Worm (Caenorhabditis elegans) whole organism, early embryonic: ENCODE measurements around the gene Y38E10A.8.

Experiments
- B0310.2 ChIP-seq: sonication (generic microtip); optimal IDR thresholded peaks from 2 replicates; lab custom pipeline; 2016; ENCODE audit warnings: mild to moderate bottlenecking, missing genetic modification characterization, missing compliant biosample characterization
- F13C5.2 ChIP-seq: sonication (generic microtip); optimal IDR thresholded peaks from 2 replicates; lab custom pipeline; 2017; ENCODE audit warnings: mild to moderate bottlenecking, missing genetic modification characterization, inconsistent platforms, missing compliant biosample characterization
- aly-1 ChIP-seq: sonication (generic microtip); optimal IDR thresholded peaks from 2 replicates; lab custom pipeline; 2016; ENCODE audit warnings: missing genetic modification characterization, missing compliant biosample characterization
- ama-1 ChIP-seq: fragments of 150-350 bp; optimal IDR thresholded peaks from 2 replicates; lab custom pipeline; 2014
- ceh-13 ChIP-seq: fragments of 200-800 bp; sonication (Bioruptor generic); optimal IDR thresholded peaks from 2 replicates; lab custom pipeline; 2018; ENCODE audit warnings: mild to moderate bottlenecking, missing genetic modification characterization, missing compliant biosample characterization
- ceh-36 ChIP-seq: sonication (generic microtip); optimal IDR thresholded peaks from 2 replicates; lab custom pipeline; 2016; ENCODE audit warnings: missing genetic modification characterization, inconsistent platforms, missing compliant biosample characterization
- ets-7 ChIP-seq: sonication (generic microtip); optimal IDR thresholded peaks from 2 replicates; lab custom pipeline; 2016; ENCODE audit warnings: missing genotype, missing genetic modification characterization, missing compliant biosample characterization
- flt-1 ChIP-seq: fragments of 200-800 bp; sonication (Bioruptor generic); IDR thresholded peaks from 2 replicates; pipeline ENCODE4 v1.3.6; 2022; ENCODE audit warnings: missing genetic modification characterization, missing compliant biosample characterization
- hmbx-1 ChIP-seq: sonication (generic microtip); optimal IDR thresholded peaks from 2 replicates; lab custom pipeline; 2016; ENCODE audit warnings: mild to moderate bottlenecking, missing genetic modification characterization, missing compliant biosample characterization
- hmg-4 ChIP-seq: fragments of 200-800 bp; sonication (Bioruptor generic); optimal IDR thresholded peaks from 2 replicates; lab custom pipeline; 2018; ENCODE audit warnings: mild to moderate bottlenecking, missing genetic modification characterization, missing compliant biosample characterization
- hnd-1 ChIP-seq: sonication (generic microtip); optimal IDR thresholded peaks from 2 replicates; lab custom pipeline; 2016; ENCODE audit warnings: missing genetic modification characterization, missing compliant biosample characterization
- pes-1 ChIP-seq: fragments of 200-800 bp; sonication (Bioruptor generic); IDR thresholded peaks from 2 replicates; pipeline ENCODE4 v1.3.6; 2022; ENCODE audit warnings: missing genetic modification reagents, missing genetic modification characterization, missing compliant biosample characterization
- scrt-1 ChIP-seq: fragments of 200-800 bp; sonication (Bioruptor generic); IDR thresholded peaks from 2 replicates; pipeline ENCODE4 v1.3.6; 2022; ENCODE audit warnings: missing genetic modification characterization, missing compliant biosample characterization
- sea-1 ChIP-seq: fragments of 200-800 bp; sonication (Bioruptor generic); conservative IDR thresholded peaks from 2 replicates; pipeline ENCODE4 v1.3.6; 2022; ENCODE audit warnings: missing genetic modification characterization, missing compliant biosample characterization
- tbx-11 ChIP-seq: fragments of 200-800 bp; sonication (Bioruptor generic); IDR thresholded peaks from 2 replicates; pipeline ENCODE4 v1.3.6; 2022; ENCODE audit warnings: missing genetic modification characterization, missing compliant biosample characterization
- tbx-37 ChIP-seq: fragments of 200-800 bp; sonication (Bioruptor generic); conservative IDR thresholded peaks from 2 replicates; pipeline ENCODE4 v1.3.6; 2022; ENCODE audit warnings: missing genetic modification reagents, missing genetic modification characterization, missing compliant biosample characterization
- tra-4 ChIP-seq: sonication (generic microtip); optimal IDR thresholded peaks from 2 replicates; lab custom pipeline; 2017; ENCODE audit warnings: missing genetic modification characterization, missing compliant biosample characterization

The Y38E10A.8 gene

DNA sequence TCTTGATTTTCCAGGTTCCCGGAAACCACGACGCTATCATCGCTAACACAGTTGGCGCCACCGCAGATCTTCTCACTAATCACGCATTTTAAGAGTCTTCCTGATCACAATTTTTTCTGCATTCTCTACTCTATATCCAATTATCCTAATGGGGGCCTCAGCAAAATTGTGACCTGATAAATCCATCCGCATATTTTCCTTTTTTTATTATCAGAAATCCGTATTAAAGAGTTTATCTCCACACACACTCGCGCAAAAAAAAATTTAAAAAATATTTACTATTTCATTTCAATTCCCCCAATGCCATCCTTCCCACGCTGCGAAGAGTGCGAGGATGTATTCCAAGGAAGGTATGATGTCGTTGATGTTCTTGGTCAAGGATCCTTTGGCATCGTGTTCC, at the start of gene Y38E10A.8:
Gene Y38E10A.8 (plus strand): TSS at position 301 of the 400 bp plus-strand sequence.
- TF ChIP-seq ets-7 (tag; lab: Kevin White, UChicago) (no peak), tbx-37 (GFP tag; lab: Robert Waterston, UW) (no peak), scrt-1 (GFP tag; lab: Robert Waterston, UW) (no peak), B0310.2 (tag; lab: Kevin White, UChicago) (no peak), flt-1 (GFP tag; lab: Robert Waterston, UW) (no peak), hmbx-1 (tag; lab: Kevin White, UChicago) (no peak), hmg-4 (GFP tag; lab: Kevin White, UChicago) (no peak), tra-4 (tag; lab: Kevin White, UChicago) (no peak), ama-1 (lab: Kevin White, UChicago) (no peak), ceh-36 (tag; lab: Kevin White, UChicago) (no peak), F13C5.2 (no peak), sea-1 (GFP tag; lab: Robert Waterston, UW) (no peak), hnd-1 (tag; lab: Kevin White, UChicago) (no peak), ceh-13 (GFP tag; lab: Kevin White, UChicago) (no peak), aly-1 (tag; lab: Kevin White, UChicago) (no peak), tbx-11 (GFP tag; lab: Robert Waterston, UW) (no peak), pes-1 (GFP tag; lab: Robert Waterston, UW) (no peak)

DNA sequence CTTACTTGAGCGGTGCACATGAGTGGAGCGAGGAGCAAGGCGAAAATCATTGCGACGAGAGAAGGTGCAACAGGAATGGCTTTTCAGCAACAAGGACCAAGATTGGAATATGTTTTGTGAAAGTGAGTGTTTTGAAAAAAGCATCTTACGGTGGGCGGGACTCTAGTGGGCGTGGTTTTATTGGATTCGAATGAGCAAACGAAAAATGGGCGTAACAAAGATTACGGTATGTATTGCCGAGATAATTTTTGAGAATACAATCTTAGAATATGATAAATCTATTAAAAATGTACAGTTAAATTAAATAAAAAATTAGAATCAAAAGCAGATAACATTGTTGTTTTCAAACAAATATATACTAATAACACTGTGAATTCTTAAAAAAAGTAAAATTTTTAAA, 46.8 kb upstream of the Y38E10A.8 start, which contains the start of gene F49C5.12:
Gene F49C5.12 (minus strand): TSS at position 101 of the 400 bp plus-strand sequence.
- TF ChIP-seq tbx-37 (GFP tag; lab: Robert Waterston, UW) (no peak), ceh-36 (tag; lab: Kevin White, UChicago) (no peak), tra-4 (tag; lab: Kevin White, UChicago) (no peak), tbx-11 (GFP tag; lab: Robert Waterston, UW) (no peak), aly-1 (tag; lab: Kevin White, UChicago) (no peak), hmg-4 (GFP tag; lab: Kevin White, UChicago) (no peak), pes-1 (GFP tag; lab: Robert Waterston, UW) (no peak), hmbx-1 (tag; lab: Kevin White, UChicago) (no peak), B0310.2 (tag; lab: Kevin White, UChicago) (no peak), hnd-1 (tag; lab: Kevin White, UChicago) (no peak), sea-1 (GFP tag; lab: Robert Waterston, UW) (no peak), flt-1 (GFP tag; lab: Robert Waterston, UW) (no peak), F13C5.2 (no peak)

DNA sequence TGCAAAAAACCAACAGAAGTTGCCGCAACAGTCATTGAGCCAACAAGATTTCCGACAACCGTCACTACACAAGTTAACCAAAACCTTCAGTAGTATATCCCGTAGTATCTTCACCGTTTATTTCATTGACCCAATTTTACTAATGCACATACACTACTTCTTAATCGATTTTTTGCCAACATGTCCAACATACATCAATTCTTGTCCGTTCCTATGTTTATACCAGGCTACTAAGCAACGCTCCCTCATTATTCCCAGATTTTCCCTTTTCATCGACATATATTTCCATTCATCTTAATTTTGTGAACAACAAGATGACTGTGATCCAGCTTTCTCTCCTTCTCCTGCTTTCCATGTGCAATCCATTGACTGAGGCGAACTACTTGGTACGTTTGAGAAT, 41.1 kb upstream of the Y38E10A.8 start, which contains the start of gene F49C5.7:
Gene F49C5.7 (plus strand): TSS at position 301 of the 400 bp plus-strand sequence.
- TF ChIP-seq tra-4 (tag; lab: Kevin White, UChicago) (no peak), flt-1 (GFP tag; lab: Robert Waterston, UW) (no peak), ama-1 (lab: Kevin White, UChicago) (no peak), sea-1 (GFP tag; lab: Robert Waterston, UW) (no peak), hmbx-1 (tag; lab: Kevin White, UChicago) (no peak), aly-1 (tag; lab: Kevin White, UChicago) (no peak), ceh-13 (GFP tag; lab: Kevin White, UChicago) (no peak)

DNA sequence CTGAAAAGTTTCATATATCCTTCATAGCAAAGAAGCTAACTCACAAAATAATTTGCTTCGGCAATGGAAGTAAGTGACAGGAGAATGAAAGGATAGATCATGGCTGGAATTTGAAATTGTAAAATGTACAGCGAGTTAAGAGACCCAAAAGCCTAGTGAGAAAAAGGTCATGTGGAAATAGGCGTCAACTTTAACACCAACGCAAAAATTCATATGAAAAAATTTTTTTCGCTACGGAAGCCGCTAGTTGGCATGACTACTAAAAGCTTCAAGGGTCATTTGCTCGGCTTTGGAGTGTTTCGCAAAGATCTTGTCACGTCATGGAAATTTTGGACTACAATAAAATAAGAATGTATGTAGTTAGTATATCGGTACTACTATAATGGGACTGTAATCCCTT, 36.5 kb upstream of the Y38E10A.8 start, which contains the start of gene Y38E10A.1:
Gene Y38E10A.1 (minus strand): TSS at position 101 of the 400 bp plus-strand sequence.
- TF ChIP-seq pes-1 (GFP tag; lab: Robert Waterston, UW) (no peak), scrt-1 (GFP tag; lab: Robert Waterston, UW) (no peak), tbx-11 (GFP tag; lab: Robert Waterston, UW) (no peak), aly-1 (tag; lab: Kevin White, UChicago) (no peak), tra-4 (tag; lab: Kevin White, UChicago) (no peak), ama-1 (lab: Kevin White, UChicago) (no peak), hmbx-1 (tag; lab: Kevin White, UChicago) (no peak), hmg-4 (GFP tag; lab: Kevin White, UChicago) (no peak), sea-1 (GFP tag; lab: Robert Waterston, UW) (no peak), flt-1 (GFP tag; lab: Robert Waterston, UW) (no peak), ceh-13 (GFP tag; lab: Kevin White, UChicago) (no peak), hnd-1 (tag; lab: Kevin White, UChicago) (no peak), ets-7 (tag; lab: Kevin White, UChicago) (no peak)

DNA sequence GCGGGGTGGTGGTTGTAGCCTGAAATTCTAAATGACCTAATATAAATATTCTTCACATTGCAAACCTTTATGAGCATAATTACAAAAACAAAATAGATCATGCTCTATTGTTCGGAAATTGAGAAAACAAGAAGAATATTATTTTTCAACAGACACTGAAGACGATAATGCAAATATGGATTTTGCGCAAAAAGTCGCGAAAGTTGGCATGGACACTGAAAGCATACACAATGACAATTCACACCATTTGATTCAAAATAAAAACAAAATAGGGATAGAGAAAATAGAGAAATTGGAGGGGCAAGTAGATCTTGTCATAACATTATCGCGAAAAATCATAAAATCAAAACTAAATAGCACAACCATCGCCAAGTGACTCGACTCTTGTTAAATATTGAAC, 34.2 kb upstream of the Y38E10A.8 start, which contains the start of gene Y38E10A.35:
Gene Y38E10A.35 (minus strand): TSS at position 101 of the 400 bp plus-strand sequence.
- no peak for TF ChIP-seq flt-1 (GFP tag; lab: Robert Waterston, UW)
- TF ChIP-seq B0310.2 (tag; lab: Kevin White, UChicago): no peak

DNA sequence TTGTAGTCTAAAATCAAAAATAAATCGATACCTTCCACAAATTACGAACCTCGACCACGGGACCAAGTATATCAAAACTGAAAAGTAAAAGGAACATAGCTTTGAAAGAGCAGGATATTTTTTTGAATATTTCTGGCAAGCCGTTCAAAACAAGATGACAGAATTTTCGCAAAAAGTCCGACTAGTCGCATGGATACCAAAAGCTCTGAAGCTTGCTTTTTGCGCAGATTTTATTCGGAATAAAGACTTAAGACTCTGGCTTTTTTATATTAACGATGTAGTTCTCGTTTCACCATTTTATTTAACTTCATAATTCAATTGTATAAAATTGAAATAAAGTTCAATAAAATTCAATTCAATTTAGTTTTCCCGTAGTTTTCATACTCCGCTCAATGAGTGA, 33.5 kb upstream of the Y38E10A.8 start, which contains the start of gene Y38E10A.2:
Gene Y38E10A.2 (minus strand): TSS at position 101 of the 400 bp plus-strand sequence.
- TF ChIP-seq ama-1 (lab: Kevin White, UChicago) (no peak), flt-1 (GFP tag; lab: Robert Waterston, UW) (no peak), tbx-37 (GFP tag; lab: Robert Waterston, UW) (no peak), F13C5.2 (no peak), ceh-36 (tag; lab: Kevin White, UChicago) (no peak), pes-1 (GFP tag; lab: Robert Waterston, UW) (no peak), aly-1 (tag; lab: Kevin White, UChicago) (no peak), B0310.2 (tag; lab: Kevin White, UChicago) (no peak), tbx-11 (GFP tag; lab: Robert Waterston, UW) (no peak), hmg-4 (GFP tag; lab: Kevin White, UChicago) (no peak), hnd-1 (tag; lab: Kevin White, UChicago) (no peak), hmbx-1 (tag; lab: Kevin White, UChicago) (no peak), scrt-1 (GFP tag; lab: Robert Waterston, UW) (no peak), ceh-13 (GFP tag; lab: Kevin White, UChicago) (no peak), tra-4 (tag; lab: Kevin White, UChicago) (no peak)
